Worm (Caenorhabditis elegans) whole organism, L2 larva: ENCODE results near the gene Y46G5A.23.

Experiments used
- aly-2 ChIP-seq: fragments of 150-350 bp; optimal IDR thresholded peaks from 2 replicates; lab custom pipeline; 2014; ENCODE audit warnings: missing biosample characterization, missing genetic modification characterization
- ama-1 ChIP-seq: fragments of 150-350 bp; optimal IDR thresholded peaks from 2 replicates; lab custom pipeline; 2018; ENCODE audit warnings: inconsistent platforms
- ceh-16 ChIP-seq: fragments of 150-350 bp; optimal IDR thresholded peaks from 2 replicates; lab custom pipeline; 2014; ENCODE audit warnings: missing biosample characterization, missing genetic modification characterization
- ceh-82 ChIP-seq: fragments of 150-350 bp; optimal IDR thresholded peaks from 2 replicates; lab custom pipeline; 2014; ENCODE audit warnings: missing biosample characterization, missing genetic modification characterization
- egl-27 ChIP-seq: sonication (generic microtip); optimal IDR thresholded peaks from 3 replicates; lab custom pipeline; 2017; ENCODE audit warnings: missing biosample characterization, missing genetic modification reagents, missing genetic modification characterization
- lsy-2 ChIP-seq, 2 experiments: fragments of 150-350 bp in 1 of 2; sonication (generic microtip) in 1 of 2; optimal IDR thresholded peaks; 2 replicates each; lab custom pipeline; 2014 to 2017; ENCODE audit warnings: missing biosample characterization in 2 of 2, missing genetic modification characterization in 2 of 2
- mab-5 ChIP-seq: fragments of 150-350 bp; optimal IDR thresholded peaks from 2 replicates; lab custom pipeline; 2014; ENCODE audit warnings: missing biosample characterization, missing genetic modification characterization
- mdl-1 ChIP-seq, 2 experiments: fragments of 150-350 bp in 1 of 2; sonication (generic microtip) in 1 of 2; optimal IDR thresholded peaks; 2 replicates each; lab custom pipeline; 2017; ENCODE audit warnings: missing biosample characterization in 2 of 2, missing genetic modification characterization in 2 of 2
- nhr-25 ChIP-seq: fragments of 150-350 bp; sonication (generic microtip); optimal IDR thresholded peaks from 3 replicates; lab custom pipeline; 2014; ENCODE audit warnings: missing biosample characterization, missing genetic modification characterization
- skn-1 ChIP-seq: sonication (generic microtip); optimal IDR thresholded peaks from 2 replicates; lab custom pipeline; 2017; ENCODE audit warnings: missing biosample characterization, missing genetic modification characterization
- snpc-4 ChIP-seq: fragments of 150-350 bp; optimal IDR thresholded peaks from 2 replicates; lab custom pipeline; 2014; ENCODE audit warnings: missing biosample characterization, missing genetic modification characterization
- unc-39 ChIP-seq: fragments of 150-350 bp; optimal IDR thresholded peaks from 2 replicates; lab custom pipeline; 2014; ENCODE audit warnings: missing biosample characterization, missing genetic modification characterization
- unc-62 ChIP-seq: fragments of 150-350 bp; optimal IDR thresholded peaks from 2 replicates; lab custom pipeline; 2014; ENCODE audit warnings: missing biosample characterization, missing genetic modification reagents, missing genetic modification characterization

DNA sequence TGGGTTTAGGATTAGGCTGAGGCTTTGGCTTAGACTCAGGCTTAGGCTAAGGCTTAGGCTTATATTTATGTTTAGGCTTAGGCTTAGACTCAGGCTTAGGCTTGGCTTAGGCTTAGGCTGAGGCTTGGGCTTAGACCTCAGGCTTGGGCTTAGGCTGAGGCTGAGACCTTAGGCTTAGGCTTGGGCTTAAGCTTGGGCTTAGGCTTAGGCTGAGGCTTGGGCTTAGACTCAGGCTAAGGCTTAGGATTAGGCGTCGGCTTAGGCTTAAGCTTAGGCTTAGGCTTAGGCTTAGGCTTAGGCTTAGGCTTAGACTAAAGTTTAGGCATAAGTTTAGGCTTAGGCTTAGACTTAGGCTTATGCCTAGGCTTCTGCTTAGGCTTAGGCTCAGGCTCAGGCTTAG, 4.3 kb downstream of the Y46G5A.23 start:
- TF ChIP-seq ama-1 (lab: Kevin White, UChicago), result no peak
- TF ChIP-seq unc-62 (GFP tag; lab: Kevin White, UChicago), result no peak
- TF ChIP-seq nhr-25 (tag; lab: Kevin White, UChicago), result no peak
- no peak for TF ChIP-seq snpc-4 (tag; lab: Kevin White, UChicago)
- no peak for TF ChIP-seq ceh-16 (tag; lab: Kevin White, UChicago)
- TF ChIP-seq aly-2 (tag; lab: Kevin White, UChicago), result no peak
- TF ChIP-seq lsy-2 (tag; optimal IDR thresholded peaks at IDR 0.05; lab: Kevin White, UChicago), result no peak
- no peak for TF ChIP-seq mab-5 (tag; lab: Kevin White, UChicago)
- TF ChIP-seq skn-1 (tag; lab: Kevin White, UChicago), result no peak
- TF ChIP-seq mdl-1 (tag; optimal IDR thresholded peaks at IDR 0.05; lab: Kevin White, UChicago), result no peak
- TF ChIP-seq unc-39 (tag; lab: Kevin White, UChicago), result no peak
- no peak for TF ChIP-seq ceh-82 (tag; lab: Kevin White, UChicago)
- no peak for TF ChIP-seq egl-27 (tag; lab: Kevin White, UChicago)
